Worm (Caenorhabditis elegans) whole organism, early embryonic: ENCODE results near the gene hpo-34.

Experiments used
- B0310.2 ChIP-seq: sonication (generic microtip); optimal IDR thresholded peaks from 2 replicates; lab custom pipeline; 2016; ENCODE audit warnings: mild to moderate bottlenecking, missing genetic modification characterization, missing compliant biosample characterization
- F13C5.2 ChIP-seq: sonication (generic microtip); optimal IDR thresholded peaks from 2 replicates; lab custom pipeline; 2017; ENCODE audit warnings: mild to moderate bottlenecking, missing genetic modification characterization, inconsistent platforms, missing compliant biosample characterization
- ama-1 ChIP-seq: fragments of 150-350 bp; optimal IDR thresholded peaks from 2 replicates; lab custom pipeline; 2014
- hmg-4 ChIP-seq: fragments of 200-800 bp; sonication (Bioruptor generic); optimal IDR thresholded peaks from 2 replicates; lab custom pipeline; 2018; ENCODE audit warnings: mild to moderate bottlenecking, missing genetic modification characterization, missing compliant biosample characterization
- sea-1 ChIP-seq: fragments of 200-800 bp; sonication (Bioruptor generic); conservative IDR thresholded peaks from 2 replicates; pipeline ENCODE4 v1.3.6; 2022; ENCODE audit warnings: missing genetic modification characterization, missing compliant biosample characterization
- tbx-11 ChIP-seq: fragments of 200-800 bp; sonication (Bioruptor generic); IDR thresholded peaks from 2 replicates; pipeline ENCODE4 v1.3.6; 2022; ENCODE audit warnings: missing genetic modification characterization, missing compliant biosample characterization
- tbx-37 ChIP-seq: fragments of 200-800 bp; sonication (Bioruptor generic); conservative IDR thresholded peaks from 2 replicates; pipeline ENCODE4 v1.3.6; 2022; ENCODE audit warnings: missing genetic modification reagents, missing genetic modification characterization, missing compliant biosample characterization
- tra-4 ChIP-seq: sonication (generic microtip); optimal IDR thresholded peaks from 2 replicates; lab custom pipeline; 2017; ENCODE audit warnings: missing genetic modification characterization, missing compliant biosample characterization

DNA sequence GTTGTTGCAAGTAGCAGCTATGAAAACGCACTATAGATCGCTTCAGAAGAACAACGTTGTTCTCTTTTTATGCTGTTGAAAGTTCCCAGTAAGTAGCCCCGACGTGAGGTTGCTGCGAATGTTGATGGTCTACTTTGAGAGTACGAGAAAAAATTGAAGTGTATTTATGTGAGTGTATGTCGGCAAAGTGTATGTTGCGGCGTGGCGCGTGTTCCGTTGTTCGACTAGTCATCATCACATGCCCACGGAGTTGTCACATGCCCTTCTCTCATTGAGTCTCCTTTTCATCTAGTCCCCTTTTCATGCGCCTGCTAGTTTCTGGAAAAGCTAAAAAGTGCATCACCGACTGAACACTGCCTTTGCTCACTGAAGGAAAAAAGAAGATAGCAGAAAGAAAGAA, 47.0 kb downstream of the hpo-34 start:
- TF ChIP-seq tra-4 (tag; lab: Kevin White, UChicago) (no peak), tbx-11 (GFP tag; lab: Robert Waterston, UW) (no peak), ama-1 (lab: Kevin White, UChicago) (no peak), B0310.2 (tag; lab: Kevin White, UChicago) (no peak), hmg-4 (no peak), F13C5.2 (tag; lab: Kevin White, UChicago) (no peak), sea-1 (GFP tag; lab: Robert Waterston, UW) (no peak), tbx-37 (GFP tag; lab: Robert Waterston, UW) (no peak)
